Worm (Caenorhabditis elegans) whole organism, L2 larva: ENCODE measurements around the gene ugt-13.

Experiments
- blmp-1 ChIP-seq: sonication (generic microtip); optimal IDR thresholded peaks from 2 replicates; lab custom pipeline; 2017; ENCODE audit warnings: missing genetic modification characterization, mild to moderate bottlenecking, missing compliant biosample characterization, antibody characterized with exemption, moderate library complexity; ENCODE audit not compliant: insufficient read depth
- ceh-16 ChIP-seq: fragments of 150-350 bp; optimal IDR thresholded peaks from 2 replicates; lab custom pipeline; 2014; ENCODE audit warnings: missing biosample characterization, missing genetic modification characterization
- ceh-82 ChIP-seq: fragments of 150-350 bp; optimal IDR thresholded peaks from 2 replicates; lab custom pipeline; 2014; ENCODE audit warnings: missing biosample characterization, missing genetic modification characterization
- elt-3 ChIP-seq: sonication (generic microtip); optimal IDR thresholded peaks from 2 replicates; lab custom pipeline; 2017; ENCODE audit warnings: missing biosample characterization, missing genetic modification characterization
- fos-1 ChIP-seq: fragments of 150-350 bp; optimal IDR thresholded peaks from 2 replicates; lab custom pipeline; 2014; ENCODE audit warnings: missing biosample characterization, missing genetic modification characterization
- gmeb-1 ChIP-seq: fragments of 150-350 bp; optimal IDR thresholded peaks from 2 replicates; lab custom pipeline; 2014; ENCODE audit warnings: missing biosample characterization, missing genetic modification characterization
- nhr-10 ChIP-seq: sonication (generic microtip); optimal IDR thresholded peaks from 2 replicates; lab custom pipeline; 2017; ENCODE audit warnings: missing biosample characterization, missing genetic modification characterization
- nhr-12 ChIP-seq: fragments of 150-350 bp; optimal IDR thresholded peaks from 2 replicates; lab custom pipeline; 2014; ENCODE audit warnings: missing biosample characterization, missing genetic modification characterization
- nhr-129 ChIP-seq: fragments of 150-350 bp; optimal IDR thresholded peaks from 2 replicates; lab custom pipeline; 2014; ENCODE audit warnings: missing biosample characterization, missing genetic modification characterization
- nhr-237 ChIP-seq: fragments of 150-350 bp; optimal IDR thresholded peaks from 2 replicates; lab custom pipeline; 2014; ENCODE audit warnings: missing biosample characterization, missing genetic modification characterization
- unc-55 ChIP-seq: fragments of 150-350 bp; sonication (generic microtip); optimal IDR thresholded peaks from 3 replicates; lab custom pipeline; 2014; ENCODE audit warnings: missing biosample characterization, missing genetic modification reagents, missing genetic modification characterization
- ztf-11 ChIP-seq: sonication (generic microtip); optimal IDR thresholded peaks from 2 replicates; lab custom pipeline; 2017; ENCODE audit warnings: missing biosample characterization, missing genetic modification characterization
- ztf-4 ChIP-seq: fragments of 150-350 bp; optimal IDR thresholded peaks from 2 replicates; lab custom pipeline; 2014; ENCODE audit warnings: missing biosample characterization, missing genetic modification characterization

DNA sequence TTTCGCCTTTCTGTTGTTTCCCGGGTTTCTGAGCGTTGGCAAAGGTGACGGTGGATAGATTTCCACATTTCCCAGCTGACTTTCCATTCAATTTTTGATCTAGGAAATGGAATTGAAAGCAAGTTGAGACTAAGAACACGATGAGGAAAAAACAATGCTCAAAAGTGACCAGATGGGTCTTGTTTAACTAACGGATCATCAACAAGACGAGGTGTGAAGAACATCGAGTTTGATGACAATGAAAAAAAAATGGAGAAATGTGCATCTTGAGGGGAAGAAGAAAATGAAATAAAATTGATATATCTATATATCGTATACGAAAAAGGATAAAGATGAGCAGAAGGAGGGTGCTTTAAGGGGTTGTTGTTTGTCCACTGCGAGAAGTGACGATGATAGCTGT lies 31.1 kb upstream of the ugt-13 start, which contains the start of gene T19H12.6:
- TF ChIP-seq ceh-82 (tag; lab: Kevin White, UChicago): no peak
- no peak for TF ChIP-seq ceh-16 (tag; lab: Kevin White, UChicago)
- no peak for TF ChIP-seq nhr-237
- no peak for TF ChIP-seq ztf-4 (tag; lab: Kevin White, UChicago)
- no peak for TF ChIP-seq blmp-1 (tag; lab: Kevin White, UChicago)
- no peak for TF ChIP-seq ztf-11 (tag; lab: Kevin White, UChicago)
- no peak for TF ChIP-seq unc-55 (GFP tag; lab: Kevin White, UChicago)
- TF ChIP-seq nhr-12: no peak
- no peak for TF ChIP-seq fos-1 (tag; lab: Kevin White, UChicago)
- TF ChIP-seq nhr-10 (tag; lab: Kevin White, UChicago): no peak
- TF ChIP-seq elt-3 (tag; lab: Kevin White, UChicago): no peak
- no peak for TF ChIP-seq gmeb-1 (tag; lab: Kevin White, UChicago)
- TF ChIP-seq nhr-129 (tag; lab: Kevin White, UChicago): no peak
